Fruit fly (Drosophila melanogaster) whole organism, embryonic: ENCODE data around the gene CG13309.

Experiments
- Abd-B ChIP-seq: fragments of 200-800 bp; sonication (Bioruptor generic); optimal IDR thresholded peaks from 2 replicates; lab custom pipeline; 2018; ENCODE audit warnings: missing biosample characterization, mild to moderate bottlenecking, missing genetic modification characterization, moderate library complexity
- Adf1 ChIP-seq: fragments of 200-800 bp; sonication (Bioruptor generic); IDR thresholded peaks from 2 replicates; pipeline ENCODE4 v1.3.6; 2022; ENCODE audit warnings: missing biosample characterization, missing genetic modification characterization
- CG10565 ChIP-seq: fragments of 200-800 bp; sonication (Bioruptor generic); optimal IDR thresholded peaks from 3 replicates; lab custom pipeline; 2016; ENCODE audit warnings: missing biosample characterization, mild to moderate bottlenecking, missing genetic modification characterization
- CG11398 ChIP-seq: fragments of 200-800 bp; sonication (Bioruptor generic); optimal IDR thresholded peaks from 2 replicates; lab custom pipeline; 2016; ENCODE audit warnings: missing biosample characterization, missing genetic modification characterization
- CG11504 ChIP-seq: fragments of 200-800 bp; sonication (Bioruptor generic); optimal IDR thresholded peaks from 3 replicates; lab custom pipeline; 2019; ENCODE audit warnings: missing biosample characterization, mild to moderate bottlenecking, missing genetic modification characterization, moderate library complexity
- CG14860 ChIP-seq: fragments of 200-800 bp; sonication (Bioruptor generic); IDR thresholded peaks from 3 replicates; pipeline ENCODE4 v1.3.6; 2022; ENCODE audit warnings: missing biosample characterization, missing genetic modification characterization; ENCODE audit not compliant: partially characterized antibody
- CG17186 ChIP-seq: fragments of 200-800 bp; sonication (Bioruptor generic); optimal IDR thresholded peaks from 3 replicates; lab custom pipeline; 2017; ENCODE audit warnings: missing biosample characterization, missing genetic modification reagents, missing genetic modification characterization
- CG17912 ChIP-seq: fragments of 200-800 bp; sonication (Bioruptor generic); optimal IDR thresholded peaks from 2 replicates; lab custom pipeline; 2018; ENCODE audit warnings: missing biosample characterization, mild to moderate bottlenecking, missing genetic modification characterization
- CG30431 ChIP-seq: fragments of 200-800 bp; sonication (Bioruptor generic); optimal IDR thresholded peaks from 2 replicates; lab custom pipeline; 2017; ENCODE audit warnings: missing biosample characterization, missing genetic modification characterization
- CG3163 ChIP-seq: fragments of 200-800 bp; sonication (Bioruptor generic); optimal IDR thresholded peaks from 3 replicates; lab custom pipeline; 2016; ENCODE audit warnings: missing biosample characterization, missing genetic modification characterization
- CG5180 ChIP-seq: fragments of 200-800 bp; sonication (Bioruptor generic); optimal IDR thresholded peaks from 3 replicates; lab custom pipeline; 2017; ENCODE audit warnings: missing biosample characterization, missing genetic modification characterization, mild to moderate bottlenecking, moderate library complexity, missing genetic modification reagents
- CG6791 ChIP-seq: fragments of 200-800 bp; sonication (Bioruptor generic); IDR thresholded peaks from 3 replicates; pipeline ENCODE4 v1.3.6; 2022; ENCODE audit warnings: missing biosample characterization, missing genetic modification characterization; ENCODE audit not compliant: partially characterized antibody
- CG7839 ChIP-seq: fragments of 200-800 bp; sonication (Bioruptor generic); optimal IDR thresholded peaks from 3 replicates; lab custom pipeline; 2018; ENCODE audit warnings: missing biosample characterization, mild to moderate bottlenecking, missing genetic modification characterization, moderate library complexity
- CG8290 ChIP-seq, 3 experiments: fragments of 200-800 bp; sonication (Bioruptor generic); optimal IDR thresholded peaks; 2 replicates each; lab custom pipeline; 2016 to 2019; ENCODE audit warnings: missing biosample characterization in 3 of 3, missing genetic modification characterization in 3 of 3, mild to moderate bottlenecking in 2 of 3, moderate library complexity in 1 of 3
- Dad ChIP-seq: fragments of 200-800 bp; sonication (Bioruptor generic); optimal IDR thresholded peaks from 3 replicates; lab custom pipeline; 2016; ENCODE audit warnings: missing biosample characterization, missing genetic modification characterization
- MBD-R2 ChIP-seq: fragments of 200-800 bp; sonication (Bioruptor generic); IDR thresholded peaks from 2 replicates; pipeline ENCODE4 v1.3.6; 2022; ENCODE audit warnings: missing biosample characterization, missing genetic modification characterization
- Max ChIP-seq: fragments of 200-800 bp; sonication (Bioruptor generic); optimal IDR thresholded peaks from 2 replicates; lab custom pipeline; 2016; ENCODE audit warnings: missing biosample characterization, mild to moderate bottlenecking, missing genetic modification characterization
- NfI ChIP-seq: fragments of 200-800 bp; sonication (Bioruptor generic); optimal IDR thresholded peaks from 3 replicates; lab custom pipeline; 2018; ENCODE audit warnings: missing biosample characterization, mild to moderate bottlenecking, missing genetic modification characterization, moderate library complexity
- PHDP ChIP-seq: fragments of 200-800 bp; sonication (Bioruptor generic); optimal IDR thresholded peaks from 3 replicates; lab custom pipeline; 2018; ENCODE audit warnings: missing biosample characterization, mild to moderate bottlenecking, missing genetic modification characterization, moderate library complexity
- Pdp1 ChIP-seq, 2 experiments: fragments of 200-800 bp; sonication (Bioruptor generic); optimal IDR thresholded peaks; 3 replicates each; lab custom pipeline; 2016; ENCODE audit warnings: missing biosample characterization in 2 of 2, missing genetic modification characterization in 2 of 2, mild to moderate bottlenecking in 1 of 2, moderate library complexity in 1 of 2
- Poxn ChIP-seq: fragments of 200-800 bp; sonication (Bioruptor generic); IDR thresholded peaks from 2 replicates; pipeline ENCODE4 v1.3.6; 2022; ENCODE audit warnings: missing biosample characterization, missing genetic modification characterization
- Rfx ChIP-seq: fragments of 200-800 bp; sonication (Bioruptor generic); IDR thresholded peaks from 2 replicates; pipeline ENCODE4 v1.3.6; 2022; ENCODE audit warnings: missing biosample characterization, missing genetic modification characterization
- Sry-β ChIP-seq: fragments of 200-800 bp; sonication (Bioruptor generic); optimal IDR thresholded peaks from 2 replicates; lab custom pipeline; 2018; ENCODE audit warnings: missing biosample characterization, mild to moderate bottlenecking, missing genetic modification characterization, moderate library complexity
- Stat92E ChIP-seq, 3 experiments: fragments of >200 bp in 2 of 3; fragments of 200-800 bp in 1 of 3; sonication (Bioruptor generic) in 1 of 3; optimal IDR thresholded peaks; 2 replicates each; lab custom pipeline; 2017 to 2019; ENCODE audit warnings: missing biosample characterization in 3 of 3, missing genetic modification characterization in 3 of 3, mild to moderate bottlenecking in 1 of 3, moderate library complexity in 1 of 3
- abd-A ChIP-seq: fragments of 200-800 bp; sonication (Bioruptor generic); optimal IDR thresholded peaks from 3 replicates; lab custom pipeline; 2019; ENCODE audit warnings: missing biosample characterization, mild to moderate bottlenecking, missing genetic modification characterization, moderate library complexity
- amos ChIP-seq: fragments of 200-800 bp; sonication (Bioruptor generic); IDR thresholded peaks from 2 replicates; pipeline ENCODE4 v1.3.6; 2022; ENCODE audit warnings: missing biosample characterization, missing genetic modification characterization; ENCODE audit not compliant: partially characterized antibody
- ara ChIP-seq: fragments of 200-800 bp; sonication (Bioruptor generic); IDR thresholded peaks from 2 replicates; pipeline ENCODE4 v1.3.6; 2022; ENCODE audit warnings: missing biosample characterization, missing genetic modification characterization
- ase ChIP-seq: fragments of 200-800 bp; sonication (Bioruptor generic); IDR thresholded peaks from 3 replicates; pipeline ENCODE4 v1.3.6; 2022; ENCODE audit warnings: missing biosample characterization, missing genetic modification characterization
- ato ChIP-seq: fragments of 200-800 bp; sonication (Bioruptor generic); IDR thresholded peaks from 2 replicates; pipeline ENCODE4 v1.3.6; 2022; ENCODE audit warnings: missing biosample characterization, missing genetic modification characterization; ENCODE audit not compliant: partially characterized antibody
- grn ChIP-seq: fragments of 200-800 bp; sonication (Bioruptor generic); optimal IDR thresholded peaks from 3 replicates; lab custom pipeline; 2017; ENCODE audit warnings: missing biosample characterization, missing genetic modification characterization
- hbn ChIP-seq: fragments of 200-800 bp; sonication (Bioruptor generic); IDR thresholded peaks from 2 replicates; pipeline ENCODE4 v1.3.6; 2022; ENCODE audit warnings: missing biosample characterization, missing genetic modification characterization; ENCODE audit not compliant: partially characterized antibody
- knrl ChIP-seq: fragments of 200-800 bp; sonication (Bioruptor generic); IDR thresholded peaks from 3 replicates; pipeline ENCODE4 v1.3.6; 2022; ENCODE audit warnings: missing biosample characterization, missing genetic modification characterization; ENCODE audit not compliant: partially characterized antibody
- lov ChIP-seq, 2 experiments: fragments of 200-800 bp in 1 of 2; fragments of >200 bp in 1 of 2; sonication (Bioruptor generic) in 1 of 2; IDR thresholded peaks in 1 of 2; optimal IDR thresholded peaks in 1 of 2; 2 replicates in 1 of 2; 3 replicates in 1 of 2; pipeline versions ENCODE4 v1.3.6 to Lab custom; 2017 to 2022; ENCODE audit warnings: missing biosample characterization in 1 of 2, missing genetic modification characterization in 1 of 2
- oc ChIP-seq: fragments of 200-800 bp; sonication (Bioruptor generic); optimal IDR thresholded peaks from 2 replicates; lab custom pipeline; 2018; ENCODE audit warnings: missing biosample characterization, mild to moderate bottlenecking, missing genetic modification characterization, moderate library complexity
- onecut ChIP-seq: fragments of 200-800 bp; sonication (Bioruptor generic); IDR thresholded peaks from 2 replicates; pipeline ENCODE4 v1.3.6; 2022; ENCODE audit warnings: missing biosample characterization, missing genetic modification characterization
- pan ChIP-seq, 4 experiments: fragments of >200 bp in 3 of 4; fragments of 200-800 bp in 1 of 4; sonication (Bioruptor generic) in 1 of 4; optimal IDR thresholded peaks in 3 of 4; IDR thresholded peaks in 1 of 4; 2 replicates each; pipeline versions ENCODE4 v1.3.6 to Lab custom; 2017 to 2022; ENCODE audit warnings: missing biosample characterization in 2 of 4, missing genetic modification characterization in 2 of 4, mixed read lengths in 1 of 4
- row ChIP-seq: fragments of 200-800 bp; sonication (Bioruptor generic); IDR thresholded peaks from 3 replicates; pipeline ENCODE4 v1.3.6; 2022; ENCODE audit warnings: missing biosample characterization, missing genetic modification characterization
- sens ChIP-seq: fragments of 200-800 bp; sonication (Bioruptor generic); peaks from one replicate; lab custom pipeline; 2016; ENCODE audit warnings: missing biosample characterization, missing genetic modification characterization
- sima ChIP-seq: fragments of 200-800 bp; sonication (Bioruptor generic); optimal IDR thresholded peaks from 2 replicates; lab custom pipeline; 2016; ENCODE audit warnings: missing biosample characterization, missing genetic modification characterization
- sqz ChIP-seq: fragments of 200-800 bp; sonication (Bioruptor generic); optimal IDR thresholded peaks from 3 replicates; lab custom pipeline; 2018; ENCODE audit warnings: missing biosample characterization, mild to moderate bottlenecking, missing genetic modification characterization
- stwl ChIP-seq: fragments of 200-800 bp; sonication (Bioruptor generic); optimal IDR thresholded peaks from 3 replicates; lab custom pipeline; 2018; ENCODE audit warnings: missing biosample characterization, mild to moderate bottlenecking, missing genetic modification characterization, moderate library complexity
- toy ChIP-seq: fragments of 200-800 bp; sonication (Bioruptor generic); IDR thresholded peaks from 2 replicates; pipeline ENCODE4 v1.3.6; 2022; ENCODE audit warnings: missing biosample characterization, missing genetic modification characterization
- zfh1 ChIP-seq: fragments of 200-800 bp; sonication (Bioruptor generic); IDR thresholded peaks from 3 replicates; pipeline ENCODE4 v1.3.6; 2022; ENCODE audit warnings: missing biosample characterization, missing genetic modification characterization
- zfh2 ChIP-seq: fragments of 200-800 bp; sonication (Bioruptor generic); optimal IDR thresholded peaks from 2 replicates; lab custom pipeline; 2016; ENCODE audit warnings: missing biosample characterization, missing genetic modification characterization

CG13309 gene

DNA sequence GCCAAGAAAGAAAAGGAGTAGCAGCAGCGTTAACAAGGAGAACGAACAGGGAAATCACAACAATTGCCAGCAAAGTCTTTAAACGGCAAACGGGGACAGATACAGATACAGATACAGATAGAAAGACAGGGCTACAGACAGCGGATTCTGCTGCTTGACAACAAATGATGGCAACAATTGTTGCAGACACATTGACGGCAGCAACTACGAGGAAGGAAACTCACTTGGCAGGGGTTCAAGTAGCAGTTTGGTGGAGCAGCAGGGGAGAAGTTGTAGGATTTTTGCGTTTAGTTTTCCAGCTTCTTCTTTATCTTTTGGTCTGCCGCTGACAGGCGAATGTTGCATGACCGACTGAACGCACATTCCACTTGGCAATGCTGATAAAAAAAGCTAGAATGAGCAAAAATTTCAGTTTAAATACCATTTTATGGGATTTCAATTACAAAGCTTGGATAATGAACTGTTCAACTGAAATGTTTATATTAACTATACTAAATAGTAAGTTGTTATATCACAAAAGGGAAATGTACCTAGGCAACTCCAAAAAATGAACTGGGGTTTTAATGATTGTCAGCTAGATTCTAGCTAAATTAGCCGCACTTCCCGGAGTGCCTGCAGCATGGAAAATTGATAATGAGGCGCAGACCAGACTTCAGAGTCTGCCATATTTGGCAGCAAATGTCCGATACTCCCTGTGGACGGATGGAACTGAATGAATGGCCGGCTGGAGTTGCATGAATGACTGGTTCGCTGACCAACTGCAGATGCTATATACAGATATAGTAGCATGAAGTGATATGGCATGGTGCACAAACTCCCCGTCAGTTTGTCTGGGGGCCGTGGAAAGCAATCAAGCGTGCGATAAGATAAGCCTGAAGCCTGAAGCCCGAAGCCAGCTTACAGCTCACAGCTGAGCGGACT, 40.8 kb downstream of the CG13309 start:
- TF ChIP-seq row (peak; percentile 36; the same call in 2 of the 3 replicates), CG6791 (GFP tag; lab: Robert Waterston, UW) (peak; percentile 30; the same call in 1 of the 3 replicates), Pdp1 (GFP tag; optimal IDR thresholded peaks at IDR 0.05; lab: Kevin White, UChicago) (peak in 1 of 2 experiments; percentile 25), CG14860 (GFP tag; lab: Robert Waterston, UW) (no peak), MBD-R2 (GFP tag; lab: Robert Waterston, UW) (no peak), grn (peak; percentile 40), zfh1 (GFP tag; lab: Robert Waterston, UW) (0 out of 3 replicates have a peak, but pooled peaks have one; percentile 4), Rfx (GFP tag; lab: Robert Waterston, UW) (0 out of 2 replicates have a peak, but pooled peaks have one; percentile 6), sens (GFP tag; lab: Kevin White, UChicago) (peak; percentile 16), CG11504 (tag; lab: Kevin White, UChicago) (peak; percentile 92), Max (GFP tag; lab: Kevin White, UChicago) (no peak), hbn (no peak), Sry-β (GFP tag; lab: Kevin White, UChicago) (peak; percentile 88)

DNA sequence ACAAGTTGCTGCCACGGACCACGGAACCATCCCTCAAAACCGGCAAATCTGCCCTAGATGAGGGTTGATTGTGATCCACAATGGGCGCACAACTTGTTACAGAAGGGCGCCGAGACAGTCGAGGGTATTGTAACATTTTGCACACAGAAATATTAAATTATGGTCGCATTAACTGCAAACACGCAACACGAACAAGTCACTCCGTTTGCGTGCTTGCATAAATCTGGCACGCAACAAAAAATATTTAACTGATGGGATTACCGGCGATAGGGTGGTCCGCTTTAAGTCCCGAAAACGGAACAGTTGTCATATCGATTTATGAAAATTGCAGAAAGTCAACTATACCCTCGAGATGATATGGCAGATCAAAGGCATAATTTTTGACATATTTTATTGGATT, 41.8 kb downstream of the CG13309 start:
- TF ChIP-seq abd-A (peak; percentile 10), CG10565 (no peak), Stat92E (GFP tag; optimal IDR thresholded peaks at IDR 0.05; lab: Kevin White, UChicago) (no peak), oc (peak; percentile 10), lov (optimal IDR thresholded peaks at IDR 0.05; lab: Kevin White, UChicago) (no peak), lov (GFP tag; IDR thresholded peaks at IDR 0.05; lab: Robert Waterston, UW) (no peak), sens (GFP tag; lab: Kevin White, UChicago) (peak; percentile 44), ara (GFP tag; lab: Robert Waterston, UW) (no peak), amos (no peak), onecut (GFP tag; lab: Robert Waterston, UW) (0 out of 2 replicates have a peak, but pooled peaks have one; percentile 4)

DNA sequence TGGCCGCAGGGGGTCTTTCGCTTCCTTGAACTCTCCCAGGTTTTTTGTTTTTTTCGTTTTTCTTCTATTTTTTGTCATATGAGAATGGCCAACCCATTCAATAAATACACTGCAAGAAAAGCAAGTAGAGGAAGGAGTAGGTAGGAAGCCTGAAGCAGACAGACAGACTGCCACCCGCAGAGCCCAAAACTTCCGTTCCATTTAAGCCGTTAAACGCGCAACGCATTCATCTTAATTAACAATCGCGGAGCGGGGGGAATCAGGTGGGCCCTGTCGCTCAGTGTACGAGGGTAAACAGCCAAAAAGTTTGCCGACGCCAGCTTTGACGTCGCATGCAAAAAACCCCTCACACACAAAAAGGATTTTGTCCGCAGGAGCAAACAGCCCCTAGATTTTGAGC, 42.7 kb downstream of the CG13309 start:
- TF ChIP-seq zfh2 (GFP tag; lab: Kevin White, UChicago) (peak; percentile 16), CG17912 (GFP tag; lab: Kevin White, UChicago) (no peak), NfI (GFP tag; lab: Kevin White, UChicago) (peak; percentile 19), Dad (GFP tag; lab: Kevin White, UChicago) (no peak), Poxn (GFP tag; lab: Robert Waterston, UW) (no peak), ase (peak; percentile 35; the same call in 1 of the 3 replicates), CG17186 (GFP tag; lab: Kevin White, UChicago) (no peak), CG3163 (GFP tag; lab: Kevin White, UChicago) (no peak), CG30431 (GFP tag; lab: Kevin White, UChicago) (no peak), sqz (GFP tag; lab: Kevin White, UChicago) (peak; percentile 35), Abd-B (GFP tag; lab: Kevin White, UChicago) (no peak), Adf1 (GFP tag; lab: Robert Waterston, UW) (no peak), PHDP (tag; lab: Kevin White, UChicago) (peak; percentile 20), CG8290 (GFP tag; optimal IDR thresholded peaks at IDR 0.05; lab: Kevin White, UChicago) (no peak), CG8290 (tag; optimal IDR thresholded peaks at IDR 0.05; lab: Kevin White, UChicago) (peak in 1 of 2 experiments; percentile 74), CG11398 (GFP tag; lab: Kevin White, UChicago) (no peak), pan (optimal IDR thresholded peaks at IDR 0.05; lab: Kevin White, UChicago) (no peak), pan (GFP tag; optimal IDR thresholded peaks at IDR 0.05 in 1 of 2, IDR thresholded peaks at IDR 0.05 in 1 of 2) (peak in 1 of 2 experiments; percentile 66), ato (GFP tag; lab: Robert Waterston, UW) (no peak), knrl (GFP tag; lab: Robert Waterston, UW) (no peak), toy (GFP tag; lab: Robert Waterston, UW) (no peak), sima (GFP tag; lab: Kevin White, UChicago) (no peak), CG7839 (peak; percentile 44), CG5180 (no peak), stwl (tag; lab: Kevin White, UChicago) (no peak)
